Worm (Caenorhabditis elegans) whole organism, early embryonic: ENCODE results near the gene C16C10.8.

ENCODE experiments used
- B0310.2 ChIP-seq: sonication (generic microtip); optimal IDR thresholded peaks from 2 replicates; lab custom pipeline; 2016; ENCODE audit warnings: mild to moderate bottlenecking, missing genetic modification characterization, missing compliant biosample characterization
- F13C5.2 ChIP-seq: sonication (generic microtip); optimal IDR thresholded peaks from 2 replicates; lab custom pipeline; 2017; ENCODE audit warnings: mild to moderate bottlenecking, missing genetic modification characterization, inconsistent platforms, missing compliant biosample characterization
- aly-1 ChIP-seq: sonication (generic microtip); optimal IDR thresholded peaks from 2 replicates; lab custom pipeline; 2016; ENCODE audit warnings: missing genetic modification characterization, missing compliant biosample characterization
- ama-1 ChIP-seq: fragments of 150-350 bp; optimal IDR thresholded peaks from 2 replicates; lab custom pipeline; 2014
- ceh-13 ChIP-seq: fragments of 200-800 bp; sonication (Bioruptor generic); optimal IDR thresholded peaks from 2 replicates; lab custom pipeline; 2018; ENCODE audit warnings: mild to moderate bottlenecking, missing genetic modification characterization, missing compliant biosample characterization
- ets-7 ChIP-seq: sonication (generic microtip); optimal IDR thresholded peaks from 2 replicates; lab custom pipeline; 2016; ENCODE audit warnings: missing genotype, missing genetic modification characterization, missing compliant biosample characterization
- flt-1 ChIP-seq: fragments of 200-800 bp; sonication (Bioruptor generic); IDR thresholded peaks from 2 replicates; pipeline ENCODE4 v1.3.6; 2022; ENCODE audit warnings: missing genetic modification characterization, missing compliant biosample characterization
- hmbx-1 ChIP-seq: sonication (generic microtip); optimal IDR thresholded peaks from 2 replicates; lab custom pipeline; 2016; ENCODE audit warnings: mild to moderate bottlenecking, missing genetic modification characterization, missing compliant biosample characterization
- pes-1 ChIP-seq: fragments of 200-800 bp; sonication (Bioruptor generic); IDR thresholded peaks from 2 replicates; pipeline ENCODE4 v1.3.6; 2022; ENCODE audit warnings: missing genetic modification reagents, missing genetic modification characterization, missing compliant biosample characterization
- scrt-1 ChIP-seq: fragments of 200-800 bp; sonication (Bioruptor generic); IDR thresholded peaks from 2 replicates; pipeline ENCODE4 v1.3.6; 2022; ENCODE audit warnings: missing genetic modification characterization, missing compliant biosample characterization
- tbx-11 ChIP-seq: fragments of 200-800 bp; sonication (Bioruptor generic); IDR thresholded peaks from 2 replicates; pipeline ENCODE4 v1.3.6; 2022; ENCODE audit warnings: missing genetic modification characterization, missing compliant biosample characterization

- TF ChIP-seq tbx-11 (GFP tag; lab: Robert Waterston, UW) (no peak), ama-1 (no peak), B0310.2 (no peak), flt-1 (GFP tag; lab: Robert Waterston, UW) (no peak), F13C5.2 (tag; lab: Kevin White, UChicago) (no peak), hmbx-1 (no peak), ceh-13 (no peak), scrt-1 (GFP tag; lab: Robert Waterston, UW) (no peak), ets-7 (tag; lab: Kevin White, UChicago) (no peak), pes-1 (GFP tag; lab: Robert Waterston, UW) (no peak), aly-1 (tag; lab: Kevin White, UChicago) (no peak)
Measured at ce11 chrIII:4153299-4153698, 10.7 kb downstream of the C16C10.8 start, which contains the start of gene glod-4.
